Worm (Caenorhabditis elegans): ENCODE data around the gene F41C3.7.

F41C3.7 gene

ce11 chrII:4775802-4776201 is 46.0 kb downstream of the F41C3.7 start:
- no peak for TF ChIP-seq aly-2 (tag; optimal IDR thresholded peaks at IDR 0.05)
- TF ChIP-seq hlh-4 (tag; optimal IDR thresholded peaks at IDR 0.05), result no peak
- no peak for TF ChIP-seq lin-39 (tag; optimal IDR thresholded peaks at IDR 0.05)
- TF ChIP-seq jun-1 (tag; optimal IDR thresholded peaks at IDR 0.05), result no peak
- TF ChIP-seq lsy-2 (tag; optimal IDR thresholded peaks at IDR 0.05), result no peak
- no peak for TF ChIP-seq pax-3 (tag; optimal IDR thresholded peaks at IDR 0.05)

ce11 chrII:4776933-4777332 is 47.1 kb downstream of the F41C3.7 start, which contains the start of gene F26G1.11:
F26G1.11 (plus strand) TSS chrII:4777137.
- TF ChIP-seq elt-3 (tag; optimal IDR thresholded peaks at IDR 0.05) (peak in 1 of 6 experiments; percentile 34), nhr-85 (tag) (no peak), blmp-1 (tag; optimal IDR thresholded peaks at IDR 0.05) (peak; percentile 31), lin-14 (GFP tag; optimal IDR thresholded peaks at IDR 0.05) (peak; percentile 7), elt-2 (tag; optimal IDR thresholded peaks at IDR 0.05) (peak; percentile 94)

- TF ChIP-seq C16A3.4 (tag; optimal IDR thresholded peaks at IDR 0.05) (no peak), efl-1 (optimal IDR thresholded peaks at IDR 0.05) (no peak), efl-1 (GFP tag; optimal IDR thresholded peaks at IDR 0.05 in 1 of 2) (peak in 1 of 2 experiments; percentile 66)
These were observed 49.9 kb downstream of the F41C3.7 start for ce11 chrII:4779753-4780152.

ce11 chrII:4784436-4784835 is 54.6 kb downstream of the F41C3.7 start, which contains the start of gene nep-12:
nep-12 (minus strand) TSS chrII:4784536.
- TF ChIP-seq fos-1 (tag; optimal IDR thresholded peaks at IDR 0.05) (no peak), hlh-17 (GFP tag; optimal IDR thresholded peaks at IDR 0.05; ENCODE audit: borderline replicate concordance) (no peak), C34B4.2 (tag; optimal IDR thresholded peaks at IDR 0.05) (no peak), aly-2 (tag; optimal IDR thresholded peaks at IDR 0.05) (no peak), F16B12.6 (tag; optimal IDR thresholded peaks at IDR 0.05) (no peak), dsc-1 (tag; optimal IDR thresholded peaks at IDR 0.05) (no peak), fkh-10 (GFP tag; optimal IDR thresholded peaks at IDR 0.05) (no peak), alr-1 (tag; optimal IDR thresholded peaks at IDR 0.05; ENCODE audit: borderline replicate concordance) (no peak), elt-2 (tag; optimal IDR thresholded peaks at IDR 0.05) (no peak), nhr-85 (tag) (no peak), fkh-4 (tag; optimal IDR thresholded peaks at IDR 0.05; ENCODE audit: borderline replicate concordance) (no peak), egl-13 (tag; optimal IDR thresholded peaks at IDR 0.05) (no peak), hpl-2 (GFP tag; optimal IDR thresholded peaks at IDR 0.05) (no peak), pqm-1 (tag; optimal IDR thresholded peaks at IDR 0.05) (no peak), zip-4 (GFP tag; optimal IDR thresholded peaks at IDR 0.05) (no peak)

ce11 chrII:4786181-4786580 is 56.3 kb downstream of the F41C3.7 start, which contains the start of gene msp-3:
msp-3 (minus strand) TSS chrII:4786281.
- TF ChIP-seq tlp-1 (tag; optimal IDR thresholded peaks at IDR 0.05) (no peak), ces-1 (GFP tag; optimal IDR thresholded peaks at IDR 0.05) (no peak), elt-3 (tag; optimal IDR thresholded peaks at IDR 0.05) (no peak), mef-2 (tag; optimal IDR thresholded peaks at IDR 0.05) (no peak), fkh-10 (GFP tag; optimal IDR thresholded peaks at IDR 0.05) (no peak), nhr-47 (tag; optimal IDR thresholded peaks at IDR 0.05) (no peak), alr-1 (tag; optimal IDR thresholded peaks at IDR 0.05; ENCODE audit: borderline replicate concordance) (no peak), aly-2 (tag; optimal IDR thresholded peaks at IDR 0.05) (no peak), lin-13 (GFP tag; optimal IDR thresholded peaks at IDR 0.05) (no peak), zag-1 (tag; optimal IDR thresholded peaks at IDR 0.05) (no peak)

Measured in whole organism, L1 larva.